Worm (Caenorhabditis elegans) whole organism, mixed stage, embryonic: Measurements from ENCODE around the gene lrx-1.

Experiments used
- lsy-2 ChIP-seq: fragments of 150-350 bp; optimal IDR thresholded peaks from 2 replicates; lab custom pipeline; 2014; ENCODE audit warnings: missing biosample characterization, missing genetic modification characterization
- nhr-12 ChIP-seq: fragments of 150-350 bp; optimal IDR thresholded peaks from 2 replicates; lab custom pipeline; 2014; ENCODE audit warnings: missing biosample characterization, missing genetic modification characterization
- nhr-28 ChIP-seq: fragments of 150-350 bp; optimal IDR thresholded peaks from 2 replicates; lab custom pipeline; 2014; ENCODE audit warnings: missing biosample characterization, missing genetic modification characterization
- tbx-8 ChIP-seq: fragments of 200-800 bp; sonication (Bioruptor generic); optimal IDR thresholded peaks from 2 replicates; lab custom pipeline; 2018; ENCODE audit warnings: mild to moderate bottlenecking, missing genetic modification characterization, moderate library complexity, missing compliant biosample characterization
- zip-8 ChIP-seq: fragments of 150-350 bp; optimal IDR thresholded peaks from 2 replicates; lab custom pipeline; 2014; ENCODE audit warnings: missing biosample characterization, missing genetic modification characterization

DNA sequence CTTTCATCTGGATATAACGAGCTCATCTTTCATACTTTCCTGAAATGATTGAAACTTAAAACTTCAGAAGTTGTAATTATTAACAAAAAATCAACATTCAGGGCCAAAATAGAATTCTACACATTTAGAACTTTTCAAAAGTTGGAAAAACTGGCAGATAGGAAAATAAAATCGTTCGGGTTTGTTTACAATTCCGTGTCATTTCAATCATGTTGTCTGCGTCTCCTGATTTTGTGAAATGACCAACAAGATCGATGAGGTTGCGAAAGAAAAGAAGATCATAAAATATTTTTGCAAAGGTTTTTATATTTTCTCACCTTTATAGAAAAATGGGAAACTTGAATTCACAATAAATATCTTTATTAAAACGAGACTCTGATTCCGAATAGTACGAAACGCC is 36.2 kb downstream of the lrx-1 start, which contains the start of gene rskd-1:
- TF ChIP-seq nhr-28 (tag; lab: Kevin White, UChicago) (no peak), lsy-2 (tag; lab: Kevin White, UChicago) (no peak), tbx-8 (GFP tag; lab: Kevin White, UChicago) (no peak), nhr-12 (no peak), zip-8 (tag; lab: Kevin White, UChicago) (no peak)
